Worm (Caenorhabditis elegans) whole organism, midembryonic: ENCODE data around the gene C34C12.7.

Source experiments
- T22C8.4 ChIP-seq: fragments of 200-800 bp; sonication (Bioruptor generic); IDR thresholded peaks from 2 replicates; pipeline ENCODE4 v1.3.6; 2022; ENCODE audit warnings: missing genetic modification characterization, missing compliant biosample characterization
- flt-1 ChIP-seq: fragments of 200-800 bp; sonication (Bioruptor generic); IDR thresholded peaks from 2 replicates; pipeline ENCODE4 v1.3.6; 2022; ENCODE audit warnings: missing genetic modification characterization, missing compliant biosample characterization
- med-1 ChIP-seq: sonication (generic microtip); optimal IDR thresholded peaks from 2 replicates; lab custom pipeline; 2017; ENCODE audit warnings: missing genetic modification characterization, mild to moderate bottlenecking, missing compliant biosample characterization, antibody characterized with exemption, missing genetic modification reagents; ENCODE audit not compliant: insufficient read depth
- ref-1 ChIP-seq: fragments of 200-800 bp; sonication (Bioruptor generic); conservative IDR thresholded peaks from 2 replicates; pipeline ENCODE4 v1.3.6; 2022; ENCODE audit warnings: missing genetic modification reagents, missing genetic modification characterization, missing compliant biosample characterization
- tab-1 ChIP-seq: fragments of 200-800 bp; sonication (Bioruptor generic); IDR thresholded peaks from 2 replicates; pipeline ENCODE4 v1.3.6; 2022; ENCODE audit warnings: missing genetic modification characterization, missing compliant biosample characterization
- ztf-23 ChIP-seq: fragments of 200-800 bp; sonication (Bioruptor generic); IDR thresholded peaks from 2 replicates; pipeline ENCODE4 v1.3.6; 2022; ENCODE audit warnings: missing genetic modification reagents, missing genetic modification characterization, missing compliant biosample characterization

ce11 chrIII:3488224-3488623 lies at the start of gene C34C12.7:
- TF ChIP-seq T22C8.4 (GFP tag; lab: Robert Waterston, UW) (no peak), med-1 (GFP tag; lab: Kevin White, UChicago) (no peak), flt-1 (GFP tag; lab: Robert Waterston, UW) (no peak), ref-1 (GFP tag; lab: Robert Waterston, UW) (no peak), tab-1 (GFP tag; lab: Robert Waterston, UW) (no peak), ztf-23 (no peak)
